Worm (Caenorhabditis elegans): ENCODE measurements around the gene rnp-2.

- TF ChIP-seq ces-1 (GFP tag; optimal IDR thresholded peaks at IDR 0.05) (no peak), lin-13 (tag; optimal IDR thresholded peaks at IDR 0.05) (no peak), pha-4 (tag; optimal IDR thresholded peaks at IDR 0.05) (no peak), elt-1 (tag; optimal IDR thresholded peaks at IDR 0.05; ENCODE audit: borderline replicate concordance, insufficient read depth) (no peak), ceh-43 (GFP tag; optimal IDR thresholded peaks at IDR 0.05) (no peak)
Measured at ce11 chrIV:4150138-4150537, 21.7 kb upstream of the rnp-2 start.

Measured in whole organism, mixed stage, embryonic.